Worm (Caenorhabditis elegans): ENCODE measurements around the gene lact-1.
A peak's percentile ranks its signal among the peaks of the same experiment; 100 is the strongest.

lact-1 gene

DNA sequence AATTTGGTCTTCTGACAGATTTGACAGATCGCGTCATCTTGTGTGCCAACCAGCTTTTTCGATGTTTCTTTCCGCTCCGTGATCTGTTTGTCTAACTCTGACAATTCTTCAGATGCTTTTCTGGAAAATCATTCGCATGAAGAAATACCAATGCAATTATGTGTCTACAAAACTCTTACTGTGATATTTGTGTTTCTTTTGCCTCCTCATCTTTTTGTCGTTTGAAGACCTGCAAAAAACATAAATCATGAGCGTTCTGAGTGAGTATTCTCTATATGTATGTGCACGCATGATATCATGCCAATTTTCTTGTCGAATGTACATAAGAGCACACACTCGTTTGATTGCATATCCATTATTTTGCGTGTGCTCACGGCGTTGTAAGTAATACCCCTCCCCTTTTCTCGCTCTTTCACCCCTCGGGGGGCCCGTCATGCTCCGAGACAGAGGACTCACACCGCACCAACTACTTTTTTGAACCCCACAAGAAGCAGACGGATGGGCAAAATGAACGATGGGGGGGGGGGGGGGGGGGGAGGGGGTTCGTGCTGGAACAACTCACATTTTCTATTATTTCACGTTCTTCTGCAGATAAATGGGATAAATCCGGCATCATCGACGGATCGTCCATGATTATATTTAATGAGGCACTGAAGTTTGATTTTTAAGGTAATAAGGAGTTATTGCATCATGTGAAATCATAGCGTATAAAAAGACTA, 19.7 kb upstream of the lact-1 start, which contains the start of gene unc-10:
unc-10 (minus strand) TSS at position 652 of the 719 bp plus-strand sequence.
- no peak for TF ChIP-seq him-1 (tag; optimal IDR thresholded peaks at IDR 0.05)
- no peak for TF ChIP-seq W03F9.2 (tag; optimal IDR thresholded peaks at IDR 0.05)
- TF ChIP-seq dao-5 (tag; optimal IDR thresholded peaks at IDR 0.05), result no peak

ce11 chrX:7278095-7278494, 17.9 kb upstream of the lact-1 start:
- no peak for TF ChIP-seq him-1 (tag; optimal IDR thresholded peaks at IDR 0.05)
- no peak for TF ChIP-seq W03F9.2 (tag; optimal IDR thresholded peaks at IDR 0.05)
- TF ChIP-seq dao-5 (tag; optimal IDR thresholded peaks at IDR 0.05), result no peak

DNA sequence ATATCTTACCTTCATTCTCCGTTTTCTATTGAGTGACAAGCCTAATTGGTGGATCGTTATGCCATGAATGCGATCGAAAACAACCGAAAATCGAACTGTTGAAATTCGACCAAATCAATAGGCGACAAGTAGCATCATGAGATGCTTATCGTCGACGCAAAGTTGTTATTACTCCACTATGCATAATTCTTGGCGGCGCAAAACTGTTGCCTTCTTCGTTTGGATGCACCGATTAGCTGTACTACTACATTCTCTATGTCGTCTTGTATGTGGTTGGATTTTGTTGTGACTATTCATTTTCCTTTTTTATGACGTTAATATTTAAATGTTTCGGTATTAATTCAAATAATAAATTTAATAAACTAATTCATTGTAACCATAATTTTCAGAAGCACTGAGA, 11.8 kb upstream of the lact-1 start, which contains the start of gene F46H5.11:
F46H5.11 (minus strand) TSS at position 101 of the 400 bp plus-strand sequence.
- TF ChIP-seq dao-5 (tag; optimal IDR thresholded peaks at IDR 0.05), result no peak
- no peak for TF ChIP-seq W03F9.2 (tag; optimal IDR thresholded peaks at IDR 0.05)
- TF ChIP-seq him-1 (tag; optimal IDR thresholded peaks at IDR 0.05), result no peak

- TF ChIP-seq dao-5 (tag; optimal IDR thresholded peaks at IDR 0.05) (no peak), him-1 (tag; optimal IDR thresholded peaks at IDR 0.05) (no peak), W03F9.2 (tag; optimal IDR thresholded peaks at IDR 0.05) (no peak)
Measured at ce11 chrX:7269379-7269778, 9.2 kb upstream of the lact-1 start, which contains the start of gene grd-7. grd-7 (minus strand) TSS chrX:7269479.

ce11 chrX:7268965-7269364, 8.8 kb upstream of the lact-1 start:
- no peak for TF ChIP-seq W03F9.2 (tag; optimal IDR thresholded peaks at IDR 0.05)
- no peak for TF ChIP-seq him-1 (tag; optimal IDR thresholded peaks at IDR 0.05)
- TF ChIP-seq dao-5 (tag; optimal IDR thresholded peaks at IDR 0.05), result no peak

- TF ChIP-seq dao-5 (tag; optimal IDR thresholded peaks at IDR 0.05), result no peak
- no peak for TF ChIP-seq W03F9.2 (tag; optimal IDR thresholded peaks at IDR 0.05)
- no peak for TF ChIP-seq him-1 (tag; optimal IDR thresholded peaks at IDR 0.05)
Measured at ce11 chrX:7265348-7265747, 5.2 kb upstream of the lact-1 start, which contains the start of gene F46H5.2. F46H5.2 (plus strand) TSS chrX:7265648.

DNA sequence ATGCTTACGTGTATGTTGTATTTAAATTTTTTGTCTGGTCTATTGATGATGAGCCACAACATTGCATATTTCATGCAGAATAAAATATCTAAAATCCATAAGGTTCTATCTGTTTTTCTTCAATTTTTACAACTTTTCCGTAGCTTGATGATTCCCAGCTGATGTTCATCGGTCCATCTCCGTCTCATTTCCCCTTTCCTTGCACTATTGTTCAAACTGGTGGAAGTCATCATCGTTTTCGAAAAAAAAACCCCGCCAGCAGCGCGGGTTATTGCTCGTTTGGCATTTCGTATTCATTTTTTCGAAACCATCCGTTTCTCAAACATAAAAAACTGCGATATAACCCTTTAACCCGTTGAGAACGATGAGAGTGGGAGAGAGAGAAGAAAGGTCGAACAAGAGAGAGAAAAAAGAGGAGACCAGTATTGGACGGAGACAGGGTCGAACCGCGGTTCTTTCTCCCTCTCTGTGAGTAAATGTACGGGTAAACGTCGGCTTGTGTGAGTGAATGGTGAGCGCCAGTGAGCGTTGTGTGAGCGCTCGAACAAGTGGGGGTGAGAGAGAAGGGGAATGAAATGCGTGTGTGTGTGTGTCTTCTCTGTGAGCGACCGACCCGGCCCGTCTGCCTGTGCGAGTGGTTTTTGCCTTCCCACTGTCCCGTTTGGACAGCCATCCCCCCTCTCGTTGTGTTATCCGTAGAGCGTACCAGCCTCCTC, 4.6 kb upstream of the lact-1 start:
- TF ChIP-seq him-1 (tag; optimal IDR thresholded peaks at IDR 0.05) (peak; percentile 84), dao-5 (tag; optimal IDR thresholded peaks at IDR 0.05) (no peak), W03F9.2 (tag; optimal IDR thresholded peaks at IDR 0.05) (no peak)

ce11 chrX:7256891-7257290, 3.3 kb downstream of the lact-1 start, which contains the start of gene F46H5.5:
F46H5.5 (minus strand) TSS chrX:7256991.
- TF ChIP-seq dao-5 (tag; optimal IDR thresholded peaks at IDR 0.05), result no peak
- no peak for TF ChIP-seq him-1 (tag; optimal IDR thresholded peaks at IDR 0.05)
- no peak for TF ChIP-seq W03F9.2 (tag; optimal IDR thresholded peaks at IDR 0.05)

DNA sequence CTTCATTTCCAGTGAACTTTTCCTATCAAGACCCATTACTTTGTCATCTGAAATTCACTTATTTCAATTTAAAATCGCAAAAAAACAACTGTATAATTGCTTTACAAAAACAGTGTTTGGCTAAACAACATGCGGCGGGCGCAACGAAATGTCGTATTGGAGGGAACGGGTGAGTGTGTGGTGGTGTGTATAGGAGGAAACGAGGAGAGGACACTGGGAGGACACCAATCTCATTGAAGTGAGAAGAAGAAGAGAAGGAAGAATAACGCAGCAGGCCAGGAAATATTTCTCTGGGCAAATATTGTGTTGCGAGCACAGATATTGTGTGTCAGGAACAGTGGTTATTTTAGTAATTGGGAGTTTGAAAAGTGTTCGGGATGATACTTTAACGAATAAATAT, 5.6 kb downstream of the lact-1 start, which contains the start of gene F46H5.4:
F46H5.4 (minus strand) TSS at position 53 of the 400 bp plus-strand sequence.
- peak; percentile 15 for TF ChIP-seq him-1 (tag; optimal IDR thresholded peaks at IDR 0.05)
- no peak for TF ChIP-seq dao-5 (tag; optimal IDR thresholded peaks at IDR 0.05)

DNA sequence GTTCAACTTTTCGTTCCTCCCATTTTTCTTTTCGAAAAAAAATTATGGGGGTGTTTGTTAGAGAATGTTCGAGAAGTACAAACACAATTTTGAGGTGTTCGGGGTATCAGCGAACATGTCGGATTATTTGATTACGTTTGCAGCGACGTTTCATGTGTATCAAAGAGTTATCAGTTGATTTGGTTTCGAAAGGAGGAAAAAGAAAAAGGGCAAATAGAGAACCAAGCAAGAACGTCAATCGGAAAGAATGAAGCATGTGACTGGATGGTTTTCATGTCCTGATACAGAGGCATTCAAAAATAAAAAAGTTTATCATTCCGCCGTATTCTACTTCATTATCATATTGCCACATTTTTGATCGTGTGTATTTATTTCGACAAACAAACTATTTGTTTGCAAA, 15.4 kb downstream of the lact-1 start:
- TF ChIP-seq dao-5 (tag; optimal IDR thresholded peaks at IDR 0.05) (no peak), W03F9.2 (tag; optimal IDR thresholded peaks at IDR 0.05) (peak; percentile 22), him-1 (tag; optimal IDR thresholded peaks at IDR 0.05) (no peak)

DNA sequence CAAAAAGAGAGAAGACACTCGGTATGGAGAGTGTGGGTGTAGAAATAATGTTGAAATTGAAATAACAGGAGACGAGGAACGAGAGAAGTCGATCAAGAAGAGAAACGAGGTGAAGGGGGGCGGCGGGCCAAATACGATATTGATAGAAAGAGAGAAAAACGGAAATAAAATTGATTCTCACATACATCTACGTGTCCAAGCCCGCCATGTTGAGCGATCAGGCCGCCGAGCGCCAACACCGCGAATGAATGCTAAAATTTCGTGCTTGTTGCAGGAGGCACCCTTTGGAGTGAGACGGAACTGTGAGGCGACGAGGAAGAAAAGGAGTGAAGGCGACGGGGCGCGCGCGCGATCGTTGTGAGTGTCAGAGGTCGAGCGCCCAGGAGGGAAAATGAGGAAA, 17.3 kb downstream of the lact-1 start, which contains the start of gene F46H5.7:
F46H5.7 (minus strand) TSS at position 106 of the 400 bp plus-strand sequence.
- TF ChIP-seq W03F9.2 (tag; optimal IDR thresholded peaks at IDR 0.05) (no peak), dao-5 (tag; optimal IDR thresholded peaks at IDR 0.05) (no peak)

DNA sequence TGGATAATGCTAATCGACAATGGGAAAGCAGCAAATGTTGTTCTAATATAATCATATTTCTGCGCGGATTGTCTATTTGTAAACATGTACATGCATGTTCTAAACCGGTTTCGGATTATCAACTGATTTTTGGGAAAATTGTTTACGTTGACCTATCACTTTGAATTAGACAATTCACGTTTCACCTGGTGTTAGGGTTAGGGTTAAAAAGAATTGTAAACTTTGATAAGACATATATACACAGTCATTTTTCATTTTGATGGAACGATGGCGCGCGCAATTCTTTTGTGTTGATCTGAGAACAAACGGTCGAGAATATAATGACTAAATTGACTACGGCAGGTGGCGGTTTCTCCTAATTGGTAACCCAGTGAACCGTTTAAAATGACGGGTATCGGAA, 18.1 kb downstream of the lact-1 start:
- TF ChIP-seq dao-5 (tag; optimal IDR thresholded peaks at IDR 0.05), result no peak
- no peak for TF ChIP-seq W03F9.2 (tag; optimal IDR thresholded peaks at IDR 0.05)
- no peak for TF ChIP-seq him-1 (tag; optimal IDR thresholded peaks at IDR 0.05)

DNA sequence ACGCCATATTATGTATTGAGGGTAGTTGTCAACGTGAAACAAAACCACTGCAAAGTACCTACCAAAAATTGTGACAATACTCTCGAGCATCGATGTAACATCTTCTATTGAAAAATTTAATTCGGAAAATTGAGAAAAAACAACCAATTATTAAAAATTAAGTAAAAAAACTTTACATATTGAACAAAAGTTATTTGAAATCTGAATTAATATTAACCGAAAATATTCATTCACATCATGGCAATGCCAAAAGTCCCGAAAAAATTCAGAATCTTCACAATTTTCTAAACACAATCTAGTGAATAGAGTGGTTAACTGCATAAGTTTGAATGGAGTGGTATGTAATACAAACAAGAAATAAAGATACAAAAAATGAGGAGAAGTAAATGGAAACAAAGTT, 21.6 kb downstream of the lact-1 start, which contains the start of gene F46H5.3:
F46H5.3 (minus strand) TSS at position 101 of the 400 bp plus-strand sequence.
- TF ChIP-seq him-1 (tag; optimal IDR thresholded peaks at IDR 0.05) (no peak), dao-5 (tag; optimal IDR thresholded peaks at IDR 0.05) (no peak), W03F9.2 (tag; optimal IDR thresholded peaks at IDR 0.05) (no peak)

- TF ChIP-seq him-1 (tag; optimal IDR thresholded peaks at IDR 0.05) (no peak), W03F9.2 (tag; optimal IDR thresholded peaks at IDR 0.05) (no peak), dao-5 (tag; optimal IDR thresholded peaks at IDR 0.05) (no peak)
Measured at ce11 chrX:7236717-7237116, 23.5 kb downstream of the lact-1 start.
